Fruit fly (Drosophila melanogaster) whole organism: Measurements from ENCODE around the gene PAN3.

Source experiments
- CG8478 ChIP-seq: fragments of >200 bp; optimal IDR thresholded peaks from 2 replicates; lab custom pipeline; 2018; ENCODE audit warnings: inconsistent platforms
- Dll ChIP-seq: fragments of >200 bp; optimal IDR thresholded peaks from 2 replicates; lab custom pipeline; 2017
- EcR ChIP-seq, 2 experiments: fragments of >200 bp; optimal IDR thresholded peaks; 2 replicates each; lab custom pipeline; 2017; ENCODE audit warnings: missing biosample characterization in 2 of 2, missing genetic modification characterization in 2 of 2, missing genetic modification reagents in 2 of 2
- pan ChIP-seq: fragments of >200 bp; optimal IDR thresholded peaks from 2 replicates; lab custom pipeline; 2017
- usp ChIP-seq: fragments of >200 bp; optimal IDR thresholded peaks from 2 replicates; lab custom pipeline; 2017; ENCODE audit warnings: missing biosample characterization, missing genetic modification characterization, mixed read lengths

DNA sequence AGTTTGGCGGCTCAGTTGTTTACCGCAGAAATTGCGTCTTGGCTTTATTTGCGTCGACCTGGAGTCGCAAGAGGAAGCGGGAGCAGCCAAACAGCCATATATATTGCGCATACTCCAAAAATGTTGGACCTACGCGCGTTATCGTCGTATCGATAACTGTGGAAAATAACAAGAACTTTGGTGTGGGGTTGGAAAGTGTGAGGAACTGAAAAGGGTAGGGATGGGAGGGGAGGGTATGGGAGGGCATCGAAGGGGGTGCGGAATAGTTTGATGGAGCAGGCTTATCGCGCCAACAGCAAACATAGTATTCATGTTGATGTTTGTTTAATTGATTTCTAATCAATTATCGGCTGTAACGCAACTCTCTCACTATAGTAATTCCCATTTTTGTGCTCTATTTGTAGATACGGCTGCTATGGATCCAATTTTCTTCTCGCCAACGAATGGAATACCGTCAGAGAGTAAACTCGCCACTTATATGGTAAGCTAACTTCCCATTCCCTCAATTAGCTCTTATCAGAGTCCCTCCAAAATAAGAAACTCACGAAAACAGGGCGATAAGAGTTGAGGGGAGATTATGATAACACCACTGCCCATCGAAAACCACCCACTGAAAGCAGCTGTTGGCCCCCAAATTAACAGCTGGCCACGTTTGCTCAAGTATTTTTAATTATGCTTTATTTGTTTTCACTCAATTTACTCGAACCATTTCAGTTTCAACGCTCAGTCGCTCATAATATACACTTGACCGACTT lies 12.6 kb downstream of the PAN3 start:
- TF ChIP-seq Dll (lab: Kevin White, UChicago) (no peak), usp (GFP tag; lab: Kevin White, UChicago) (no peak), pan (no peak), CG8478 (lab: Kevin White, UChicago) (no peak), EcR (GFP tag; optimal IDR thresholded peaks at IDR 0.05; lab: Kevin White, UChicago) (no peak)
